ENCODE assay signal across 1 fruit fly cellular context in the genomic region with DNA sequence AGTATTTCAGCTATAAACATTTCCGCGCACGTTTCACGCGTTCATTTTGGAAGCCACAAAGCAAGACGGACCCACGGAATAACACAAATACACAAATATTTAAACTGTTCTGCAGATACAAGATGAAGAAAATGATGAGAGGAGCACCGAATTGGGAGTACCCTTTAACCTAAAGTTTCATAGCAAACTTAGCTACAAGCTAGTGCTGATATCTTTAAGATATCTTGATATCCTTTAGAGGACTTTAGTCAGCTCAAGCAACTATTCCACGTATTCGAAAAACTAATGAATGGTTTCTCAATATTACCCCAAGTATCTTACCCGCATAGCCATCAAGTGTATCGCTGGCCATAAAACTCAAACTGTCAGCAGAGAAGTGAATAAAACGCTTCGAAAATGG.
TF ChIP-seq lines count a peak whose summit lies in the region.

No protein-coding gene starts in this region.

TF ChIP-seq in whole organism, embryonic, 481 proteins besides CTCF, POLR2A, EP300 and RAD21 (continued from another document):
- TF ChIP-seq CG7357 (GFP tag; IDR thresholded peaks at IDR 0.05; lab: Robert Waterston, UW) (peak; percentile 37; the same call in 1 of the 3 replicates), phol (tag; optimal IDR thresholded peaks at IDR 0.05; lab: Kevin White, UChicago) (peak; percentile 30), Gug (GFP tag; IDR thresholded peaks at IDR 0.05; lab: Robert Waterston, UW) (no peak), bsh (GFP tag; optimal IDR thresholded peaks at IDR 0.05; lab: Kevin White, UChicago) (peak in 1 of 2 experiments; percentile 2), nmo (GFP tag; optimal IDR thresholded peaks at IDR 0.05; lab: Kevin White, UChicago) (peak; percentile 11), CG2120 (GFP tag; optimal IDR thresholded peaks at IDR 0.05; lab: Kevin White, UChicago) (peak; percentile 23), CG8290 (GFP tag; optimal IDR thresholded peaks at IDR 0.05; lab: Kevin White, UChicago) (no peak), CG8290 (tag; optimal IDR thresholded peaks at IDR 0.05; lab: Kevin White, UChicago) (peak in 1 of 2 experiments; percentile 12), NC2β (GFP tag; optimal IDR thresholded peaks at IDR 0.05; lab: Kevin White, UChicago) (no peak), CHES-1-like (GFP tag; optimal IDR thresholded peaks at IDR 0.05; lab: Kevin White, UChicago) (no peak), CG2889 (GFP tag; IDR thresholded peaks at IDR 0.05; lab: Robert Waterston, UW) (no peak), Scr (GFP tag; IDR thresholded peaks at IDR 0.05; lab: Robert Waterston, UW; ENCODE audit: partially characterized antibody) (no peak), CoRest (tag; optimal IDR thresholded peaks at IDR 0.05; lab: Kevin White, UChicago) (peak; percentile 17), pum (GFP tag; optimal IDR thresholded peaks at IDR 0.05; lab: Kevin White, UChicago) (no peak), CG6175 (GFP tag; IDR thresholded peaks at IDR 0.05; lab: Robert Waterston, UW) (no peak), Ets65A (GFP tag; lab: Kevin White, UChicago) (peak; percentile 79), CG1024 (GFP tag; IDR thresholded peaks at IDR 0.05; lab: Robert Waterston, UW) (no peak), Pdp1 (GFP tag; optimal IDR thresholded peaks at IDR 0.05; lab: Kevin White, UChicago) (peak in 1 of 2 experiments; percentile 14), odd (GFP tag; optimal IDR thresholded peaks at IDR 0.05; lab: Kevin White, UChicago) (no peak), dysf (GFP tag; IDR thresholded peaks at IDR 0.05; lab: Robert Waterston, UW) (0 out of 3 replicates have a peak, but pooled peaks have one; percentile 15), CG12391 (tag; optimal IDR thresholded peaks at IDR 0.05; lab: Kevin White, UChicago) (peak; percentile 8), vvl (GFP tag; IDR thresholded peaks at IDR 0.05; lab: Robert Waterston, UW) (no peak), CG15479 (GFP tag; optimal IDR thresholded peaks at IDR 0.05; lab: Kevin White, UChicago) (no peak), CG18476 (GFP tag; optimal IDR thresholded peaks at IDR 0.05; lab: Kevin White, UChicago) (no peak), kni (GFP tag; optimal IDR thresholded peaks at IDR 0.05; lab: Kevin White, UChicago) (no peak), CG16815 (GFP tag; optimal IDR thresholded peaks at IDR 0.05; lab: Kevin White, UChicago) (no peak), Spps (tag; optimal IDR thresholded peaks at IDR 0.05; lab: Kevin White, UChicago) (no peak), Hr3 (GFP tag; optimal IDR thresholded peaks at IDR 0.05; lab: Kevin White, UChicago) (no peak), ind (GFP tag; optimal IDR thresholded peaks at IDR 0.05; lab: Kevin White, UChicago) (peak; percentile 15), CG3065 (GFP tag; optimal IDR thresholded peaks at IDR 0.05; lab: Kevin White, UChicago) (no peak), amos (GFP tag; IDR thresholded peaks at IDR 0.05; lab: Robert Waterston, UW; ENCODE audit: partially characterized antibody) (no peak), Lhr (GFP tag; optimal IDR thresholded peaks at IDR 0.05; lab: Kevin White, UChicago) (no peak), sens (GFP tag; lab: Kevin White, UChicago) (peak; percentile 50), Aef1 (GFP tag; IDR thresholded peaks at IDR 0.05; lab: Robert Waterston, UW) (no peak), CG1603 (tag; optimal IDR thresholded peaks at IDR 0.05; lab: Kevin White, UChicago) (peak; percentile 21), prd (optimal IDR thresholded peaks at IDR 0.05; lab: Kevin White, UChicago) (no peak), prd (GFP tag; IDR thresholded peaks at IDR 0.05; lab: Robert Waterston, UW) (0 out of 3 replicates have a peak, but pooled peaks have one; percentile 4), Abd-B (GFP tag; optimal IDR thresholded peaks at IDR 0.05; lab: Kevin White, UChicago) (no peak), dmrt99B (tag; optimal IDR thresholded peaks at IDR 0.05; lab: Kevin White, UChicago) (peak; percentile 47), Hr51 (GFP tag; optimal IDR thresholded peaks at IDR 0.05; lab: Kevin White, UChicago) (peak in 1 of 2 experiments; percentile 43), B-H2 (GFP tag; optimal IDR thresholded peaks at IDR 0.05; lab: Kevin White, UChicago) (no peak), Meics (GFP tag; optimal IDR thresholded peaks at IDR 0.05; lab: Kevin White, UChicago) (peak; percentile 7), Sox102F (GFP tag; optimal IDR thresholded peaks at IDR 0.05; lab: Kevin White, UChicago) (peak; percentile 35), HLH54F (GFP tag; optimal IDR thresholded peaks at IDR 0.05; lab: Kevin White, UChicago) (no peak), Rfx (GFP tag; IDR thresholded peaks at IDR 0.05; lab: Robert Waterston, UW) (0 out of 2 replicates have a peak, but pooled peaks have one; percentile 10), bigmax (GFP tag; optimal IDR thresholded peaks at IDR 0.05; lab: Kevin White, UChicago) (no peak), unpg (GFP tag; optimal IDR thresholded peaks at IDR 0.05; lab: Kevin White, UChicago) (peak; percentile 1), CG4404 (GFP tag; IDR thresholded peaks at IDR 0.05; lab: Robert Waterston, UW) (no peak), lmd (GFP tag; IDR thresholded peaks at IDR 0.05; lab: Robert Waterston, UW) (peak; percentile 35; the same call in 1 of the 2 replicates), CG12769 (tag; optimal IDR thresholded peaks at IDR 0.05; lab: Kevin White, UChicago) (peak; percentile 2), grau (tag; optimal IDR thresholded peaks at IDR 0.05; lab: Kevin White, UChicago) (peak; percentile 29), CG11696 (GFP tag; IDR thresholded peaks at IDR 0.05; lab: Robert Waterston, UW) (no peak), fd64A (GFP tag; optimal IDR thresholded peaks at IDR 0.05; lab: Kevin White, UChicago) (no peak), CG7987 (GFP tag; optimal IDR thresholded peaks at IDR 0.05; lab: Kevin White, UChicago) (no peak)
